Fruit fly (Drosophila melanogaster) whole organism, adult: ENCODE measurements around the gene mon2.

ENCODE experiments used
- CG1620 ChIP-seq: fragments of 200-800 bp; sonication (Bioruptor generic); optimal IDR thresholded peaks from 2 replicates; lab custom pipeline; 2016; ENCODE audit warnings: missing biosample characterization, missing genetic modification characterization
- CG5204 ChIP-seq: fragments of 200-800 bp; sonication (Bioruptor generic); optimal IDR thresholded peaks from 2 replicates; lab custom pipeline; 2016; ENCODE audit warnings: missing biosample characterization, missing genetic modification characterization
- CG7045 ChIP-seq: fragments of 200-800 bp; sonication (Bioruptor generic); optimal IDR thresholded peaks from 2 replicates; lab custom pipeline; 2017; ENCODE audit warnings: missing biosample characterization, mild to moderate bottlenecking, missing genetic modification characterization
- Clk ChIP-seq: fragments of 200-800 bp; sonication (Bioruptor generic); optimal IDR thresholded peaks from 2 replicates; lab custom pipeline; 2017; ENCODE audit warnings: missing biosample characterization, missing genetic modification characterization
- Mnt ChIP-seq: fragments of 200-800 bp; sonication (Bioruptor generic); optimal IDR thresholded peaks from 2 replicates; lab custom pipeline; 2016; ENCODE audit warnings: missing biosample characterization, mild to moderate bottlenecking, missing genetic modification characterization
- cic ChIP-seq: fragments of 200-800 bp; sonication (Bioruptor generic); optimal IDR thresholded peaks from 2 replicates; lab custom pipeline; 2017; ENCODE audit warnings: missing biosample characterization, mild to moderate bottlenecking, missing genetic modification characterization, moderate library complexity
- ovo ChIP-seq: fragments of 200-800 bp; sonication (Bioruptor generic); optimal IDR thresholded peaks from 2 replicates; lab custom pipeline; 2016; ENCODE audit warnings: missing biosample characterization, missing genetic modification characterization

dm6 chr2L:8081640-8082485, 41.9 kb downstream of the mon2 start:
- no peak for TF ChIP-seq Clk (GFP tag; lab: Kevin White, UChicago)
- TF ChIP-seq CG5204 (GFP tag; lab: Kevin White, UChicago) = no peak
- no peak for TF ChIP-seq CG7045 (GFP tag; lab: Kevin White, UChicago)
- no peak for TF ChIP-seq ovo (GFP tag; lab: Kevin White, UChicago)
- TF ChIP-seq CG1620 (GFP tag; lab: Kevin White, UChicago) = no peak
- TF ChIP-seq Mnt (GFP tag; lab: Kevin White, UChicago) = no peak
- TF ChIP-seq cic (GFP tag; lab: Kevin White, UChicago) = no peak
